Worm (Caenorhabditis elegans) whole organism, L1 larva: ENCODE measurements around the gene fbxb-15.
"Not testable (repeated sequence)": the region's sequence is repeated elsewhere in the genome, so short reads cannot be mapped to it uniquely, and the experiment has no call there.

Experiments used
- C04F5.9 ChIP-seq: sonication (generic microtip); optimal IDR thresholded peaks from 2 replicates; lab custom pipeline; 2016; ENCODE audit warnings: missing genetic modification characterization, missing compliant biosample characterization
- ceh-8 ChIP-seq: fragments of 200-800 bp; sonication (Bioruptor generic); optimal IDR thresholded peaks from 2 replicates; lab custom pipeline; 2018; ENCODE audit warnings: mild to moderate bottlenecking, missing genetic modification characterization, moderate library complexity, missing compliant biosample characterization
- ceh-88 ChIP-seq: fragments of 200-800 bp; sonication (Bioruptor generic); IDR thresholded peaks from 2 replicates; pipeline ENCODE4 v1.3.6; 2022; ENCODE audit warnings: missing genetic modification characterization, missing compliant biosample characterization
- ces-1 ChIP-seq: fragments of 150-350 bp; optimal IDR thresholded peaks from 2 replicates; lab custom pipeline; 2014; ENCODE audit warnings: missing biosample characterization, missing genetic modification reagents, missing genetic modification characterization
- efl-1 ChIP-seq, 4 experiments: fragments of 150-350 bp; optimal IDR thresholded peaks in 3 of 4; peaks in 1 of 4; 1 replicate in 1 of 4; 2 replicates in 3 of 4; lab custom pipeline; 2014; ENCODE audit warnings: missing biosample characterization in 2 of 4, missing genetic modification characterization in 2 of 4, missing genetic modification reagents in 2 of 4
- efl-3 ChIP-seq: fragments of 200-800 bp; sonication (Bioruptor generic); optimal IDR thresholded peaks from 2 replicates; lab custom pipeline; 2018; ENCODE audit warnings: mild to moderate bottlenecking, missing genetic modification characterization, missing compliant biosample characterization
- egl-13 ChIP-seq: sonication (generic microtip); optimal IDR thresholded peaks from 2 replicates; lab custom pipeline; 2016; ENCODE audit warnings: missing genotype, missing genetic modification reagents, missing genetic modification characterization, missing compliant biosample characterization
- elt-2 ChIP-seq: sonication (generic microtip); optimal IDR thresholded peaks from 2 replicates; lab custom pipeline; 2016; ENCODE audit warnings: missing genetic modification characterization, mild to moderate bottlenecking, inconsistent platforms, missing compliant biosample characterization, missing genetic modification reagents
- grh-1 ChIP-seq: fragments of 200-800 bp; sonication (Bioruptor generic); IDR thresholded peaks from 2 replicates; pipeline ENCODE4 v1.3.6; 2022; ENCODE audit warnings: missing genetic modification reagents, missing genetic modification characterization, missing compliant biosample characterization
- hpl-2 ChIP-seq: fragments of 150-350 bp; optimal IDR thresholded peaks from 2 replicates; lab custom pipeline; 2014; ENCODE audit warnings: missing biosample characterization, missing genetic modification reagents, missing genetic modification characterization
- lin-13 ChIP-seq: fragments of 150-350 bp; optimal IDR thresholded peaks from 2 replicates; lab custom pipeline; 2014; ENCODE audit warnings: missing biosample characterization, missing genetic modification reagents, missing genetic modification characterization
- lin-35 ChIP-seq, 2 experiments: fragments of 150-350 bp; optimal IDR thresholded peaks; 2 replicates each; lab custom pipeline; 2014; ENCODE audit warnings: missing biosample characterization in 2 of 2, missing genetic modification characterization in 2 of 2, missing genetic modification reagents in 2 of 2
- lin-39 ChIP-seq: fragments of 150-350 bp; optimal IDR thresholded peaks from 2 replicates; lab custom pipeline; 2014; ENCODE audit warnings: missing biosample characterization, missing genetic modification reagents, missing genetic modification characterization
- lsy-2 ChIP-seq, 2 experiments: fragments of 150-350 bp; optimal IDR thresholded peaks; 2 replicates each; lab custom pipeline; 2014; ENCODE audit warnings: missing biosample characterization in 2 of 2, missing genetic modification characterization in 2 of 2
- nhr-11 ChIP-seq: fragments of 150-350 bp; optimal IDR thresholded peaks from 2 replicates; lab custom pipeline; 2014; ENCODE audit warnings: missing biosample characterization, missing genetic modification characterization
- nhr-19 ChIP-seq: fragments of 200-800 bp; sonication (Bioruptor generic); conservative IDR thresholded peaks from 2 replicates; pipeline ENCODE4 v1.3.6; 2022; ENCODE audit warnings: missing genetic modification characterization, missing compliant biosample characterization
- nhr-237 ChIP-seq: fragments of 150-350 bp; optimal IDR thresholded peaks from 2 replicates; lab custom pipeline; 2014; ENCODE audit warnings: missing biosample characterization, missing genetic modification characterization
- nhr-84 ChIP-seq: sonication (generic microtip); optimal IDR thresholded peaks from 2 replicates; lab custom pipeline; 2017; ENCODE audit warnings: missing biosample characterization, missing genetic modification characterization
- nhr-85 ChIP-seq: sonication (generic microtip); peaks from one replicate; lab custom pipeline; 2016; ENCODE audit warnings: missing genetic modification characterization, inconsistent platforms, missing compliant biosample characterization
- pag-3 ChIP-seq: sonication (generic microtip); optimal IDR thresholded peaks from 2 replicates; lab custom pipeline; 2017; ENCODE audit warnings: missing genetic modification characterization, mild to moderate bottlenecking, missing compliant biosample characterization, antibody characterized with exemption, borderline replicate concordance; ENCODE audit not compliant: insufficient read depth
- pax-3 ChIP-seq: fragments of 200-800 bp; sonication (Bioruptor generic); optimal IDR thresholded peaks from 2 replicates; lab custom pipeline; 2018; ENCODE audit warnings: mild to moderate bottlenecking, missing genetic modification characterization, moderate library complexity, missing compliant biosample characterization
- rnt-1 ChIP-seq: sonication (generic microtip); optimal IDR thresholded peaks from 2 replicates; lab custom pipeline; 2016; ENCODE audit warnings: mild to moderate bottlenecking, missing genetic modification characterization, moderate library complexity, missing compliant biosample characterization
- skn-1 ChIP-seq: fragments of 150-350 bp; optimal IDR thresholded peaks from 2 replicates; lab custom pipeline; 2014; ENCODE audit warnings: missing biosample characterization, missing genetic modification characterization
- snpc-4 ChIP-seq: fragments of 150-350 bp; optimal IDR thresholded peaks from 2 replicates; lab custom pipeline; 2014; ENCODE audit warnings: missing biosample characterization, missing genetic modification characterization
- sup-37 ChIP-seq: fragments of 200-800 bp; sonication (Bioruptor generic); optimal IDR thresholded peaks from 2 replicates; lab custom pipeline; 2018; ENCODE audit warnings: mild to moderate bottlenecking, missing genetic modification characterization, missing compliant biosample characterization
- unc-130 ChIP-seq: fragments of 150-350 bp; optimal IDR thresholded peaks from 2 replicates; lab custom pipeline; 2017; ENCODE audit warnings: missing biosample characterization, missing genetic modification characterization, inconsistent platforms
- unc-86 ChIP-seq: sonication (generic microtip); optimal IDR thresholded peaks from 2 replicates; lab custom pipeline; 2016; ENCODE audit warnings: missing genetic modification characterization, missing compliant biosample characterization
- unc-98 ChIP-seq: fragments of 200-800 bp; sonication (Bioruptor generic); IDR thresholded peaks from 2 replicates; pipeline ENCODE4 v1.3.6; 2022; ENCODE audit warnings: missing genetic modification characterization, missing compliant biosample characterization
- vab-15 ChIP-seq: sonication (generic microtip); optimal IDR thresholded peaks from 2 replicates; lab custom pipeline; 2017; ENCODE audit warnings: missing genotype, mild to moderate bottlenecking, missing genetic modification characterization, missing compliant biosample characterization
- zip-4 ChIP-seq: fragments of 200-800 bp; sonication (Bioruptor generic); optimal IDR thresholded peaks from 2 replicates; lab custom pipeline; 2018; ENCODE audit warnings: mild to moderate bottlenecking, missing genetic modification characterization, moderate library complexity, missing compliant biosample characterization

The fbxb-15 gene

ce11 chrII:1662881-1663280 lies 9.6 kb upstream of the fbxb-15 start, which contains the start of gene ZC204.14:
Gene ZC204.14 (minus strand): TSS chrII:1662949.
- TF ChIP-seq vab-15 (no peak), lsy-2 (tag; optimal IDR thresholded peaks at IDR 0.05; lab: Kevin White, UChicago) (peak in 1 of 2 experiments; percentile 46), elt-2 (tag; lab: Kevin White, UChicago) (no peak)

- TF ChIP-seq efl-1 (optimal IDR thresholded peaks at IDR 0.05; lab: Kevin White, UChicago) (peak in 1 of 2 experiments; percentile 9), ceh-88 (GFP tag; lab: Robert Waterston, UW) (peak; percentile 54), nhr-19 (GFP tag; lab: Robert Waterston, UW) (peak; percentile 41), lsy-2 (tag; optimal IDR thresholded peaks at IDR 0.05; lab: Kevin White, UChicago) (peak in 1 of 2 experiments; percentile 55)
- not testable (repeated sequence) for TF ChIP-seq efl-1 (GFP tag; optimal IDR thresholded peaks at IDR 0.05 in 1 of 2; lab: Kevin White, UChicago)
Measured at ce11 chrII:1661300-1661838, 8.1 kb upstream of the fbxb-15 start.

- TF ChIP-seq sup-37 (GFP tag; lab: Kevin White, UChicago); unc-98 (GFP tag; lab: Robert Waterston, UW); nhr-11 (tag; lab: Kevin White, UChicago): not testable (repeated sequence)
- TF ChIP-seq, all 84 proteins: peak for 0; not testable (repeated sequence) for 84
Measured at ce11 chrII:1660888-1661287, 7.6 kb upstream of the fbxb-15 start, which contains the start of gene ZC204.13. Gene ZC204.13 (minus strand): TSS chrII:1660988.

- TF ChIP-seq elt-2 (tag; lab: Kevin White, UChicago) = peak; percentile 74
- TF ChIP-seq, all 84 proteins: peak for 1; not testable (repeated sequence) for 83
Measured at ce11 chrII:1659729-1660128, 6.4 kb upstream of the fbxb-15 start.

ce11 chrII:1657202-1657601 lies 3.9 kb upstream of the fbxb-15 start, which contains the start of gene ZC204.12:
Gene ZC204.12 (minus strand): TSS chrII:1657302.
- no peak for TF ChIP-seq elt-2 (tag; lab: Kevin White, UChicago)
- TF ChIP-seq unc-130 (tag; lab: Kevin White, UChicago) = no peak
- TF ChIP-seq hpl-2 (GFP tag; lab: Kevin White, UChicago) = no peak
- no peak for TF ChIP-seq ces-1 (GFP tag; lab: Kevin White, UChicago)
- no peak for TF ChIP-seq vab-15
- TF ChIP-seq lin-39 (tag; lab: Kevin White, UChicago) = no peak
- no peak for TF ChIP-seq pag-3 (tag; lab: Kevin White, UChicago)
- no peak for TF ChIP-seq nhr-85 (tag; lab: Kevin White, UChicago)
- no peak for TF ChIP-seq grh-1 (GFP tag; lab: Robert Waterston, UW)
- no peak for TF ChIP-seq lin-13 (GFP tag; lab: Kevin White, UChicago)
- TF ChIP-seq egl-13 = no peak
- TF ChIP-seq nhr-237 (tag; lab: Kevin White, UChicago) = no peak
- TF ChIP-seq snpc-4 (tag; lab: Kevin White, UChicago) = no peak
- no peak for TF ChIP-seq nhr-84 (tag; lab: Kevin White, UChicago)
- TF ChIP-seq rnt-1 (tag; lab: Kevin White, UChicago) = no peak
- TF ChIP-seq lin-35 (GFP tag; optimal IDR thresholded peaks at IDR 0.05; lab: Kevin White, UChicago) = no peak
- no peak for TF ChIP-seq efl-3 (GFP tag; lab: Kevin White, UChicago)
- TF ChIP-seq pax-3 = no peak

- TF ChIP-seq nhr-237 (tag; lab: Kevin White, UChicago) (no peak), zip-4 (GFP tag; lab: Kevin White, UChicago) (no peak), ceh-8 (GFP tag; lab: Kevin White, UChicago) (no peak), skn-1 (tag; lab: Kevin White, UChicago) (no peak), C04F5.9 (tag; lab: Kevin White, UChicago) (no peak), unc-86 (no peak)
Measured at ce11 chrII:1654917-1655316, 1.6 kb upstream of the fbxb-15 start, which contains the start of gene btb-12. Gene btb-12 (plus strand): TSS chrII:1655217.
